Worm (Caenorhabditis elegans) whole organism, L2 larva: ENCODE measurements around the gene T24D5.2.

Source experiments
- unc-39 ChIP-seq: fragments of 150-350 bp; optimal IDR thresholded peaks from 2 replicates; lab custom pipeline; 2014; ENCODE audit warnings: missing biosample characterization, missing genetic modification characterization
- unc-62 ChIP-seq: fragments of 150-350 bp; optimal IDR thresholded peaks from 2 replicates; lab custom pipeline; 2014; ENCODE audit warnings: missing biosample characterization, missing genetic modification reagents, missing genetic modification characterization
- ztf-11 ChIP-seq: sonication (generic microtip); optimal IDR thresholded peaks from 2 replicates; lab custom pipeline; 2017; ENCODE audit warnings: missing biosample characterization, missing genetic modification characterization

ce11 chrX:12603322-12603984 lies 17.2 kb upstream of the T24D5.2 start, which contains the start of the genes T24D5.6 and R09A8.9:
- no peak for TF ChIP-seq unc-62 (GFP tag; lab: Kevin White, UChicago)
- no peak for TF ChIP-seq unc-39 (tag; lab: Kevin White, UChicago)
- TF ChIP-seq ztf-11, result no peak
